Fruit fly (Drosophila melanogaster) S2 (cell line): Measurements from ENCODE around the gene shakB.

Source experiments
- CG8478 ChIP-seq: fragments of >200 bp; optimal IDR thresholded peaks from 2 replicates; lab custom pipeline; 2018
- CTCF ChIP-seq, 2 experiments: fragments of >200 bp; optimal IDR thresholded peaks; 2 replicates each; lab custom pipeline; 2018

dm6 chrX:20934530-20934929 lies 7.7 kb upstream of the shakB start, which contains the start of gene Npc1b:
- TF ChIP-seq CG8478 (lab: Kevin White, UChicago) (no peak), CTCF (optimal IDR thresholded peaks at IDR 0.05; lab: Kevin White, UChicago) (no peak)
